Fruit fly (Drosophila melanogaster): ENCODE measurements around the gene pes.
"Not testable (repeated sequence)": the region's sequence is repeated elsewhere in the genome, so short reads cannot be mapped to it uniquely, and the experiment has no call there.

pes gene

DNA sequence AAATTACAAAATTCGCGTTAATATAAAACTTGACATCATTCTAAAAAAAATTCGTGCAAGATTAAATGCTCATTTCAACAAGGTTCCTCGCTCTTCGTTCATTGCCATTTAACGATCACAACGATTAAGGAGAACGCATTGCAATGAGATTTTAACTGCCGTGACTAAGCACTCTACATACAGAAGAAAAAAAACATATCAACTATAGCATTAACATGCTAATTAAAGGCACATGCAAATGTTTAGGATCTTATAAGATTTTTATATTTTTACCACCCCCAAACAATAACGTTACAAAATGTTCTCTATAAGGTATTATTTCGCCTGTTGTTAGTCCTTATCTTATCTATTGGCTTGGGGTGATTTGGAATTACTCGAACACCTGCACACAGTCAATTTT is 3.3 kb downstream of the pes start:
- TF ChIP-seq Snoo (tag; optimal IDR thresholded peaks at IDR 0.05) (no peak), gl (tag; optimal IDR thresholded peaks at IDR 0.05) (no peak)

DNA sequence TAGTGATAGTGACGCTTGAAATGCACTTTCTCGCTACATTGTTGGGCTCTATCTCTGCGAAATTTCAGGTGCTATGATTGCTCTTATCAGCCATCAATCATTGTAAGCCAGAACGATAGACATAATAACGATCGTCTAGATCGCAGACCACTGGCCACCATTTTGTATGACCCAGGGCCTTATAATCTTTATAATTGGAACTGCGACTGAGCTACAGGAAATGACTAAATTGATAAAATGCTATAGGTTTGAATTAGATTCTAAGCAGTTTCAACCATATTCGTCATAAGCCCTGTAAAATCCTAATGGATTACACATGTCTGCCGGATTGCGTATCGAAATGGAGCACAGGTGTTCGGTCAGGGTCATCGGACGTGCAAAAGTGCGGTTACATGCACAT is 4.1 kb downstream of the pes start:
- no peak for TF ChIP-seq CG4496 (GFP tag; IDR thresholded peaks at IDR 0.05)

DNA sequence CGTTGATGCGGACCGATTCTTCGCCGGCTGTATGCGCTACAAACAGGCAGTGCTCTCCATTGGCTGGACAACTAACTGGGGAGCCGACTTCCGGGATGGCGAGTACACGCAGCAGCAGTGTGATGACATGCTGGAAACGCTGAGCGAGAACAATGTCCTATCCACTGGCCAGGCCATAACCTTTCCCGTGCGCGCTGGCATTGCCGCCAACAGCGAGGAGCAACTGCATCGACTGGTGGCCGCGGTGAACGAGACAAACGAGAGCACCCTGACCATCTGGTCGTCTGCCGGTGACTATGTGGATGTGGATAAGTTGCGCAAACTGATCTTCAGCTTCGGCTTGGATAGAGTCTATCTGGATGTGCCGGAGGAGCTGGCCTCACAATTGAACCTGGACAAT is 7.8 kb downstream of the pes start:
- TF ChIP-seq fd96Ca (GFP tag; IDR thresholded peaks at IDR 0.05) (no peak), CG8301 (tag; optimal IDR thresholded peaks at IDR 0.05) (no peak), Pif1A (GFP tag; optimal IDR thresholded peaks at IDR 0.05) (no peak), CG13204 (GFP tag; optimal IDR thresholded peaks at IDR 0.05) (no peak), CG15710 (tag; optimal IDR thresholded peaks at IDR 0.05) (no peak), CG4496 (GFP tag; IDR thresholded peaks at IDR 0.05) (no peak), CG9948 (tag; optimal IDR thresholded peaks at IDR 0.05) (no peak), CG8159 (tag; optimal IDR thresholded peaks at IDR 0.05) (no peak), CG14655 (GFP tag; optimal IDR thresholded peaks at IDR 0.05) (no peak)

DNA sequence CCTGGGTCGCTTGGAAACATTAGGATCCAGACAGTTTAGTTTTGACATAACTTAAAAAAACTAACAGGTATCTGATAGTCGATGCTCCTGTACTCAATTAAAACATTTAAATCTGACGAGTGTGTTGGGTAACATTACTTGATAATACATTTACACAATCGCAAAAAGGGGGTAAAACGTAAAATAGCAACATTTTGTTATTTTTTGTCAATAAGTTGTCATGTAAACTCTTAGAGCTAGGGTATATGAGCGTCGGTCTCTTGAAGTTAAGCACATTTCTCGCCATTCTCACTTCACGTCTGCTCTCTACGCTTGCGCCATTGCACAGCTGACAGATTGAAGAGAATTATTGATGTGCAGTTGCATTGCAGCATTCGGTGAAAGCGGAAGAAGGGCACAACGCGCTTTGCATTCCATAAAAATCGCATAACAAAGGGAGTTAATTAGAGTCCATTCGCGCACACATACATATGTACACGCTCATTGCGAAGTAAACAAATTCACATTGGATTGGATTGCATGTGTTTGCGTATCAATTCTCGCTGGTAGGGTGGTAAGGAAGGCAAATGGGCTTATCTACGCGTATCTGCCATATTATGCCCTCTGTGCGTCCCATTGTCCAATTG is 9.0 kb downstream of the pes start:
- peak; percentile 78; the same call in 2 of the 3 replicates for TF ChIP-seq CG4496 (GFP tag; IDR thresholded peaks at IDR 0.05)
- peak; percentile 30 for TF ChIP-seq CG17806 (tag; optimal IDR thresholded peaks at IDR 0.05)
- TF ChIP-seq CG34367 (tag; optimal IDR thresholded peaks at IDR 0.05), result no peak
- peak; percentile 66 for TF ChIP-seq Pif1B (GFP tag; optimal IDR thresholded peaks at IDR 0.05)
- peak; percentile 4 for TF ChIP-seq CG13204 (GFP tag; optimal IDR thresholded peaks at IDR 0.05)
- TF ChIP-seq CG9948 (tag; optimal IDR thresholded peaks at IDR 0.05), result peak; percentile 35
- TF ChIP-seq Ets98B (GFP tag; IDR thresholded peaks at IDR 0.05), result peak; percentile 29; the same call in 1 of the 2 replicates
- peak; percentile 58; the same call in 1 of the 3 replicates for TF ChIP-seq fd96Ca (GFP tag; IDR thresholded peaks at IDR 0.05)
- TF ChIP-seq CG12605 (GFP tag; IDR thresholded peaks at IDR 0.05), result 0 out of 2 replicates have a peak, but pooled peaks have one; percentile 35
- peak; percentile 55 for TF ChIP-seq Snoo (tag; optimal IDR thresholded peaks at IDR 0.05)
- no peak for TF ChIP-seq CG10348 (GFP tag; IDR thresholded peaks at IDR 0.05)
- peak; percentile 30 for TF ChIP-seq CG15710 (tag; optimal IDR thresholded peaks at IDR 0.05)
- TF ChIP-seq D1 (tag; optimal IDR thresholded peaks at IDR 0.05), result no peak
- peak; percentile 56; the same call in 1 of the 2 replicates for TF ChIP-seq CG32121 (GFP tag; IDR thresholded peaks at IDR 0.05)
- TF ChIP-seq gl (tag; optimal IDR thresholded peaks at IDR 0.05), result no peak
- TF ChIP-seq EcR (GFP tag; optimal IDR thresholded peaks at IDR 0.05), result peak; percentile 55
- peak; percentile 57 for TF ChIP-seq CG8301 (tag; optimal IDR thresholded peaks at IDR 0.05)
- TF ChIP-seq rn (GFP tag; IDR thresholded peaks at IDR 0.05), result 0 out of 2 replicates have a peak, but pooled peaks have one; percentile 24
- peak; percentile 67 for TF ChIP-seq CG14655 (GFP tag; optimal IDR thresholded peaks at IDR 0.05)
- peak; percentile 68 for TF ChIP-seq Pif1A (GFP tag; optimal IDR thresholded peaks at IDR 0.05)
- TF ChIP-seq CG8159 (tag; optimal IDR thresholded peaks at IDR 0.05), result peak; percentile 62

DNA sequence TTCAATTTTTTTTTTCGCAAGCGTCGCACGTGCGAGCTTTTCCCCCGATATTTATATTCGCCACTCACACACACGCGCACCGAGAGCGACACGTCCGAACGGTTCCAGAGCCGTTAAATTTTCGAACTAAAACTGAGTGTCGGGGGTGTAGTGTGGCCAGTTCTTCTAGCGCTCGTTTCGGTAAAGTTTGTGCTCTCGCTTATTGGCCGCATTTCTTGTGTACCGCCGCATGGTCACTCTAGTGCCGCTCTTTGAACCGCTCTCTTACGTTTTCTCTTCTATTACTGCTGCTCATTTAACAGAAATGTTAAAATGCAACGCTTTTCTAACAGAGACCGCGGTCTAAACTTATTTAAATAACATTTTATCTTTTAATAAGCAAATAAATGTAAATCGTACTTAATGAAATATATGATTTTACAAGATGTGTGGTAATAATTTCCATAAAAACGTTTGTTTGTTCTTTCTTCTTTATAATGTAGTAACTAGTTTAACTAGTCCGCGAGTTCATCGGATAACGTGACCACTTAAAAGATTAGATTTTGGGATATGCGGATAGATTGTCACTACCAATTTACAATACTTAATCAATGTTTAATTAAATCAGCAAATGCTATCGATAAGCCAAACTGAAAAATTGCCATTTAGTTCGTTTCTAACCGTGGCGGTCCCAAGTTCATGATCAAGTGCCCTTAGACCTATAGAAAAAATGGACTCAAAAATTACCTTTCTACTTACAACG is 9.8 kb downstream of the pes start, which contains the start of gene Snoo:
Snoo (minus strand) TSS at position 138 of the 742 bp plus-strand sequence.
- no peak for TF ChIP-seq Pif1B (GFP tag; optimal IDR thresholded peaks at IDR 0.05)
- TF ChIP-seq Ets98B (GFP tag; IDR thresholded peaks at IDR 0.05), result peak; percentile 30; the same call in 1 of the 2 replicates
- no peak for TF ChIP-seq CG32121 (GFP tag; IDR thresholded peaks at IDR 0.05)
- TF ChIP-seq CG8159 (tag; optimal IDR thresholded peaks at IDR 0.05), result no peak
- TF ChIP-seq CG13204 (GFP tag; optimal IDR thresholded peaks at IDR 0.05), result peak; percentile 3
- TF ChIP-seq gl (tag; optimal IDR thresholded peaks at IDR 0.05), result no peak
- TF ChIP-seq CG17806 (tag; optimal IDR thresholded peaks at IDR 0.05), result no peak
- TF ChIP-seq CG14655 (GFP tag; optimal IDR thresholded peaks at IDR 0.05), result no peak
- TF ChIP-seq fd96Ca (GFP tag; IDR thresholded peaks at IDR 0.05), result 0 out of 3 replicates have a peak, but pooled peaks have one; percentile 20
- peak; percentile 22; the same call in 1 of the 3 replicates for TF ChIP-seq CG4496 (GFP tag; IDR thresholded peaks at IDR 0.05)
- TF ChIP-seq EcR (GFP tag; optimal IDR thresholded peaks at IDR 0.05), result no peak
- no peak for TF ChIP-seq Pif1A (GFP tag; optimal IDR thresholded peaks at IDR 0.05)
- TF ChIP-seq CG12605 (GFP tag; IDR thresholded peaks at IDR 0.05), result peak; percentile 80
- TF ChIP-seq CG15710 (tag; optimal IDR thresholded peaks at IDR 0.05), result no peak
- no peak for TF ChIP-seq D1 (tag; optimal IDR thresholded peaks at IDR 0.05)

DNA sequence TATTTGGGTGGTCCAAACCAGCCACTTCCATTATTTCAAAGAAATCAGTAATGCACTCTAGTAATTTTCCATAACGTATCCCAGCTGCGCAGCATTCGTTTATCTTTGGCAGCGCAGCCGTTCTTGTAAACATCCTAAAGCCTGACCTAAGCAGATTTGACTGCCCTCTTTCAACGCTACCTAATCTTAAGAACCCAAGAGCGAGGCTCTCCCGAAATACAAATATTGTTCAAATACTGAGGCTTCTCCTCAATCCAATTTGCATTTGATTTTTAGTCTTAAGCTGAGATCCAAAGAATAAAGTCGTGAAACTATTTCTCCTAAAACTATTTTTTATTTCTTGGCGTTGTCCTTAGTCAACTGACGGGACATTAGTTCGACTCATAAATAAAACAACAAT is 10.3 kb downstream of the pes start, which contains the start of gene CG7231:
CG7231 (plus strand) TSS at position 301 of the 400 bp plus-strand sequence.
- TF ChIP-seq CG13204 (GFP tag; optimal IDR thresholded peaks at IDR 0.05); CG8159 (tag; optimal IDR thresholded peaks at IDR 0.05); gl (tag; optimal IDR thresholded peaks at IDR 0.05): not testable (repeated sequence)
